Fruit fly (Drosophila melanogaster): ENCODE data around the gene CG7567.

CG7567 gene

DNA sequence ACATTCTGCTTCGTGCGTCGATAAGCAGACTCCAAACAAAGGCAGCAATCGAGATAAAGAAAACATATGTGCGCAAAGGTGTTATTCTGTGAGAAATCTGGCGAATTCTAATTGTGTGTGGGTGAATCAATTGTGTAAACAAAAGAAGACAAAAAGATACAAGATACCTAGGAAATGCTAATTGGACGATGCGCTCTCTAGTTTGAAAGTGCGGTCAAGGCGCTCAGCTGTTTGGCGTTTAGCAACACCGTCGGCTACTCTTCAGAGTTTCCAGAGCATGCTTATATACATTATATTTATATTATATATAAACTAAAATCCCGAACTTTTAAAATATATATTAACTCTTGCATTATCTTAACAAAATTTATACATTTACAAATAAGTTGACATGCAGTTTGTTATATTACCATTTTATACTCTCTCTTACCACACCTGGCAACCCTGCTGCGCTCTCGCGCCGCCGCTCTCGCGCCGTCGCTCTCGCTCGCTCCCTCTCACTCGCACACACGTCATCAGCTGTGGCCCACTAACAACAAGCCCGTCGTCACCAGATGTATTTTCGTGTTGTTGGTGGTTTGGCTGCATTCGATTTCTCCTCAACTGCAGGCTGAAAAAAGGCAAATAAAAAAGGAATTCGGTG is 30.7 kb upstream of the CG7567 start, which contains the start of gene CG1907 (continued):
- TF ChIP-seq sc (optimal IDR thresholded peaks at IDR 0.05) = no peak
- TF ChIP-seq sc (GFP tag; optimal IDR thresholded peaks at IDR 0.05) = peak; percentile 97
- peak; percentile 61 for TF ChIP-seq CG3163 (GFP tag; optimal IDR thresholded peaks at IDR 0.05)
- peak; percentile 95 for TF ChIP-seq sug (tag; optimal IDR thresholded peaks at IDR 0.05)
- no peak for TF ChIP-seq h (optimal IDR thresholded peaks at IDR 0.05)
- TF ChIP-seq nau (GFP tag; optimal IDR thresholded peaks at IDR 0.05) = peak; percentile 95
- peak; percentile 73 to 89 for TF ChIP-seq chif (GFP tag; optimal IDR thresholded peaks at IDR 0.05)
- TF ChIP-seq Dip2 (GFP tag; IDR thresholded peaks at IDR 0.05) = peak; percentile 68
- peak; percentile 93 for TF ChIP-seq E2f2 (GFP tag; IDR thresholded peaks at IDR 0.05)
- TF ChIP-seq lab (GFP tag; optimal IDR thresholded peaks at IDR 0.05) = peak; percentile 99
- peak; percentile 21 for TF ChIP-seq HmgD (GFP tag; optimal IDR thresholded peaks at IDR 0.05)
- peak; percentile 95 for TF ChIP-seq CG12155 (GFP tag; optimal IDR thresholded peaks at IDR 0.05)
- 0 out of 3 replicates have a peak, but pooled peaks have one; percentile 17 for TF ChIP-seq Opbp (GFP tag; IDR thresholded peaks at IDR 0.05; ENCODE audit: partially characterized antibody)
- TF ChIP-seq CG17186 (GFP tag; optimal IDR thresholded peaks at IDR 0.05) = peak; percentile 92
- TF ChIP-seq CG2129 (GFP tag; IDR thresholded peaks at IDR 0.05; ENCODE audit: partially characterized antibody) = no peak
- TF ChIP-seq cg (GFP tag; optimal IDR thresholded peaks at IDR 0.05) = no peak
- peak; percentile 98 for TF ChIP-seq CG10209 (GFP tag; optimal IDR thresholded peaks at IDR 0.05)
- peak; percentile 97 for TF ChIP-seq Chrac-16 (GFP tag; optimal IDR thresholded peaks at IDR 0.05)
- peak; percentile 95 for TF ChIP-seq B-H2 (GFP tag; optimal IDR thresholded peaks at IDR 0.05)
- peak; percentile 82 for TF ChIP-seq exex (tag; optimal IDR thresholded peaks at IDR 0.05)
- peak; percentile 97 for TF ChIP-seq org-1 (GFP tag; optimal IDR thresholded peaks at IDR 0.05)
- TF ChIP-seq Gug (GFP tag; IDR thresholded peaks at IDR 0.05) = peak; percentile 96
- peak; percentile 99 for TF ChIP-seq CG11695 (GFP tag; IDR thresholded peaks at IDR 0.05)
- TF ChIP-seq CG4424 (GFP tag; optimal IDR thresholded peaks at IDR 0.05) = peak; percentile 98
- TF ChIP-seq nom (GFP tag; optimal IDR thresholded peaks at IDR 0.05) = peak; percentile 95
- TF ChIP-seq CG16863 (GFP tag; optimal IDR thresholded peaks at IDR 0.05) = peak; percentile 78
- peak; percentile 97 for TF ChIP-seq CG16815 (GFP tag; optimal IDR thresholded peaks at IDR 0.05)
- peak; percentile 98 for TF ChIP-seq CG14014 (GFP tag; IDR thresholded peaks at IDR 0.05)
- TF ChIP-seq Drgx (GFP tag; IDR thresholded peaks at IDR 0.05) = peak; percentile 98
- peak; percentile 4 for TF ChIP-seq disco-r (GFP tag; optimal IDR thresholded peaks at IDR 0.05)
- TF ChIP-seq sens-2 (GFP tag; IDR thresholded peaks at IDR 0.05) = peak; percentile 95
- TF ChIP-seq scrt (GFP tag; optimal IDR thresholded peaks at IDR 0.05) = peak; percentile 95
- TF ChIP-seq CG8281 (tag; optimal IDR thresholded peaks at IDR 0.05) = peak; percentile 91
- TF ChIP-seq Atf-2 (GFP tag; optimal IDR thresholded peaks at IDR 0.05) = peak; percentile 80
- TF ChIP-seq CG13424 (tag; optimal IDR thresholded peaks at IDR 0.05) = peak; percentile 99
- peak; percentile 97 for TF ChIP-seq dmrt99B (tag; optimal IDR thresholded peaks at IDR 0.05)
- TF ChIP-seq gfzf (GFP tag; optimal IDR thresholded peaks at IDR 0.05) = no peak
- TF ChIP-seq D19B (GFP tag; optimal IDR thresholded peaks at IDR 0.05) = peak; percentile 94
- peak; percentile 98 for TF ChIP-seq CG9932 (GFP tag; IDR thresholded peaks at IDR 0.05)
- peak; percentile 98 for TF ChIP-seq CG10366 (GFP tag; IDR thresholded peaks at IDR 0.05)
- TF ChIP-seq lbe (GFP tag; optimal IDR thresholded peaks at IDR 0.05) = peak; percentile 94
- peak; percentile 82 to 97 for TF ChIP-seq dpn (GFP tag; optimal IDR thresholded peaks at IDR 0.05)
- peak; percentile 98 for TF ChIP-seq sob (GFP tag; IDR thresholded peaks at IDR 0.05)
- TF ChIP-seq toy (GFP tag; IDR thresholded peaks at IDR 0.05) = peak; percentile 97
- TF ChIP-seq da (GFP tag; optimal IDR thresholded peaks at IDR 0.05) = no peak
- TF ChIP-seq D (optimal IDR thresholded peaks at IDR 0.05) = no peak
- peak; percentile 99 for TF ChIP-seq D (GFP tag; optimal IDR thresholded peaks at IDR 0.05)
- TF ChIP-seq crc (GFP tag; optimal IDR thresholded peaks at IDR 0.05) = peak; percentile 39
- TF ChIP-seq Ets65A (GFP tag) = peak; percentile 97
- peak; percentile 90 for TF ChIP-seq CG12071 (GFP tag; optimal IDR thresholded peaks at IDR 0.05)
- peak; percentile 97 for TF ChIP-seq CG5953 (GFP tag; IDR thresholded peaks at IDR 0.05)
